Worm (Caenorhabditis elegans): Measurements from ENCODE around the gene D2096.5.

The D2096.5 gene

ce11 chrIV:8379278-8379677 is 19.7 kb upstream of the D2096.5 start, which contains the start of gene nap-1 (continued):
- TF ChIP-seq aly-2 (tag; optimal IDR thresholded peaks at IDR 0.05) = no peak
- no peak for TF ChIP-seq tra-1 (GFP tag; IDR thresholded peaks at IDR 0.05)
- TF ChIP-seq fos-1 (tag; optimal IDR thresholded peaks at IDR 0.05) = no peak
- no peak for TF ChIP-seq Y75B8A.6 (GFP tag; IDR thresholded peaks at IDR 0.05)
- no peak for TF ChIP-seq set-16 (GFP tag; IDR thresholded peaks at IDR 0.05)
- peak; percentile 35 for TF ChIP-seq unc-130 (GFP tag; optimal IDR thresholded peaks at IDR 0.05)
- TF ChIP-seq zip-2 (tag; optimal IDR thresholded peaks at IDR 0.05) = no peak
- TF ChIP-seq snpc-4 (tag; optimal IDR thresholded peaks at IDR 0.05) = no peak
- no peak for TF ChIP-seq nhr-41 (GFP tag; IDR thresholded peaks at IDR 0.05)
- peak; percentile 59 for TF ChIP-seq hlh-11 (tag; optimal IDR thresholded peaks at IDR 0.05)
- no peak for TF ChIP-seq F10B5.3 (tag; optimal IDR thresholded peaks at IDR 0.05)
- peak; percentile 58 for TF ChIP-seq lin-38 (GFP tag; IDR thresholded peaks at IDR 0.05)
- TF ChIP-seq mes-2 (tag; optimal IDR thresholded peaks at IDR 0.05; ENCODE audit: poor library complexity, severe bottlenecking) = no peak
- peak; percentile 84 for TF ChIP-seq lin-13 (GFP tag; optimal IDR thresholded peaks at IDR 0.05)
- no peak for TF ChIP-seq D1046.2 (GFP tag; IDR thresholded peaks at IDR 0.05)
- TF ChIP-seq daf-8 (GFP tag; IDR thresholded peaks at IDR 0.05) = no peak
- no peak for TF ChIP-seq sdz-12 (GFP tag; optimal IDR thresholded peaks at IDR 0.05)
- peak; percentile 8 for TF ChIP-seq ztf-7 (tag; optimal IDR thresholded peaks at IDR 0.05)
- TF ChIP-seq nhr-102 (tag; optimal IDR thresholded peaks at IDR 0.05) = no peak
- TF ChIP-seq lim-7 (GFP tag; IDR thresholded peaks at IDR 0.05) = no peak

DNA sequence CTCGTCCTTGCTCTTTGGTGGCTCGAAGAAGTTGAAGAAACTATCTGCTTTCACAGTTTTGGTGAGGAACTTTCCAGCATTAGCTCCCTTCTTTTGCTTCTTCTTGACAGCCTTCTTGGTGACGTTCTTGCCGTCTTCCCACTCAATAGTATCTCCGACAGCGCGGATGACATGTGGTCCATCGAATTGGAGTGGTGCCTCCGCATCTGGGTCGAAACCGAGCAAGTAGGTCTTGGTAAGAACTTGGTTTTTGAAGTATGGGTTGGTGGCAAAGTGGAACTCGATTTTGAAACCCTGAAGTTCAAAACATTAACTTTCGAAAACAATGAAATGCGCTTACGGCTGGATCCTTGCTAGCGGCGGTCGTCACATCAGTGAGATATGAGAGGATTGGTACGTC is 18.7 kb upstream of the D2096.5 start:
- TF ChIP-seq aha-1 (tag) = peak; percentile 62
- TF ChIP-seq aly-2 (tag; optimal IDR thresholded peaks at IDR 0.05) = no peak
- TF ChIP-seq attf-4 (tag; optimal IDR thresholded peaks at IDR 0.05) = no peak
- TF ChIP-seq ztf-11 (tag; optimal IDR thresholded peaks at IDR 0.05) = no peak
- no peak for TF ChIP-seq ctbp-1 (GFP tag; IDR thresholded peaks at IDR 0.05)
- TF ChIP-seq sdz-12 (GFP tag; optimal IDR thresholded peaks at IDR 0.05) = no peak
- TF ChIP-seq rbr-2 (tag; optimal IDR thresholded peaks at IDR 0.05) = no peak

DNA sequence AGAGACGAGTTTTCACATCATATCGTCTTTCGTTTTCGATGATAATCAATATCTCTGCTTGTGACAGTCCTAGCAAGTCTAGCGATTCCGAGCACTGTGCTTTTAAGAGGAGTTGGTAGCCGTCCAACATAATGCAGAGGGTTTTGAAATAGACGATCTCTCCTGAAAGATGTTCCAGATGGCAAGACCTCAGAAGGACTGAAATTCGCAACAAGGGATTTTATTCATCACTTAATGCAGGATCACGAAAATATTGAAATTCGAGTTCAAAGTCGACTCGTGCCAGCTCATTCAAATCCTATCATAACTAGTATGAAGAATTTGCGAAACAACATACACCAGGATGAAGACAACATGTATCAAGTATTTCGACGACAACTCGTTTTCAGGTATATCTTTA is 17.9 kb upstream of the D2096.5 start, which contains the start of gene D2096.7:
TSS of gene D2096.7 (minus strand) at position 130 of the 400 bp plus-strand sequence.
- TF ChIP-seq nhr-77 (tag; optimal IDR thresholded peaks at IDR 0.05) (no peak), dmd-9 (GFP tag; IDR thresholded peaks at IDR 0.05) (no peak), lin-15B (tag; optimal IDR thresholded peaks at IDR 0.05) (no peak), nhr-42 (GFP tag; IDR thresholded peaks at IDR 0.05) (no peak), nhr-25 (tag; optimal IDR thresholded peaks at IDR 0.05; ENCODE audit: borderline replicate concordance, insufficient read depth) (no peak), ceh-44 (GFP tag; IDR thresholded peaks at IDR 0.05) (no peak), ZK337.2 (GFP tag; IDR thresholded peaks at IDR 0.05) (0 out of 2 replicates have a peak, but pooled peaks have one; percentile 23), T26A8.4 (GFP tag; IDR thresholded peaks at IDR 0.05) (peak; percentile 69), madf-5 (GFP tag; IDR thresholded peaks at IDR 0.05) (peak; percentile 56 to 88; a peak in 2 of 4 replicates), nhr-10 (tag; optimal IDR thresholded peaks at IDR 0.05) (no peak), php-3 (GFP tag; IDR thresholded peaks at IDR 0.05) (no peak), Y75B8A.6 (GFP tag; IDR thresholded peaks at IDR 0.05) (peak; percentile 63), lin-13 (GFP tag; optimal IDR thresholded peaks at IDR 0.05) (peak; percentile 64), fos-1 (tag; optimal IDR thresholded peaks at IDR 0.05) (no peak), fkh-10 (GFP tag; optimal IDR thresholded peaks at IDR 0.05) (no peak), zfp-3 (GFP tag; conservative IDR thresholded peaks at IDR 0.05) (0 out of 2 replicates have a peak, but pooled peaks have one; percentile 36), unc-130 (GFP tag; optimal IDR thresholded peaks at IDR 0.05) (peak; percentile 70), lim-7 (GFP tag; IDR thresholded peaks at IDR 0.05) (peak; percentile 66; the same call in 1 of the 2 replicates), egl-43 (GFP tag; IDR thresholded peaks at IDR 0.05) (peak; percentile 69), sdz-12 (GFP tag; optimal IDR thresholded peaks at IDR 0.05) (no peak), daf-12 (tag; optimal IDR thresholded peaks at IDR 0.05) (no peak), ceh-82 (tag; optimal IDR thresholded peaks at IDR 0.05) (no peak), snpc-1.2 (GFP tag; IDR thresholded peaks at IDR 0.05) (peak; percentile 90), hlh-11 (tag; optimal IDR thresholded peaks at IDR 0.05) (no peak), daf-19 (GFP tag; conservative IDR thresholded peaks at IDR 0.05) (peak; percentile 54; the same call in 1 of the 2 replicates), ama-1 (optimal IDR thresholded peaks at IDR 0.05) (peak; percentile 89), zip-2 (tag; optimal IDR thresholded peaks at IDR 0.05) (no peak), skn-1 (tag; optimal IDR thresholded peaks at IDR 0.05) (no peak), jun-1 (tag; optimal IDR thresholded peaks at IDR 0.05) (no peak), unc-39 (tag; optimal IDR thresholded peaks at IDR 0.05) (no peak), Y48G9A.11 (GFP tag; IDR thresholded peaks at IDR 0.05) (peak; percentile 85)
